Worm (Caenorhabditis elegans): ENCODE data around the gene Y51B9A.8.

DNA sequence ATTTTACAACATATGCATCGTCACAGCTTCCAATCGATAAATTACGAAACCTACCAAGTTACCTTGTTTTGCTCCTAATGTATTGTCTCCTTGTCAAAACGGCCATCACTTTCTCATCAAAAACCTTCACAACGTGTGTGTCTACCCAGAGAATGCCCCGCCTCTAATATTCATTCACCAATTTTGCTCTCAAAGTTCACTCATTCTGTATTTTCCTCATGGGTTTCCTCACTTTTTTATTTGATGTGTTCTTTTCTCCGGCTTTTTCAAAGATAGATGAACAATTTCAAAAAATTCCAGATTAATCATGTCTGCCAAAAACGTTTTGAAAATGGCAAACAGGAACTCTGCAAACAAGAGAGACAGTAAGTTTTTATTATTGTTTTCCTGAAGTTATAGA is 13.4 kb upstream of the Y51B9A.8 start, which contains the start of gene C06C3.7:
- no peak for TF ChIP-seq elt-3 (tag; optimal IDR thresholded peaks at IDR 0.05)
- TF ChIP-seq pha-4 (tag; optimal IDR thresholded peaks at IDR 0.05), result no peak
- TF ChIP-seq hlh-1 (tag; optimal IDR thresholded peaks at IDR 0.05), result no peak
- TF ChIP-seq ceh-43 (GFP tag; optimal IDR thresholded peaks at IDR 0.05), result no peak
- no peak for TF ChIP-seq ces-1 (GFP tag; optimal IDR thresholded peaks at IDR 0.05)
- TF ChIP-seq lin-13 (tag; optimal IDR thresholded peaks at IDR 0.05), result no peak
- TF ChIP-seq mep-1 (tag; optimal IDR thresholded peaks at IDR 0.05), result no peak
- TF ChIP-seq snpc-4 (tag; optimal IDR thresholded peaks at IDR 0.05), result no peak
- TF ChIP-seq nhr-28 (tag; optimal IDR thresholded peaks at IDR 0.05), result no peak
- TF ChIP-seq flh-1 (GFP tag; optimal IDR thresholded peaks at IDR 0.05), result no peak
- no peak for TF ChIP-seq lsy-2 (tag; optimal IDR thresholded peaks at IDR 0.05)
